Worm (Caenorhabditis elegans): ENCODE results near the gene grl-29.
"Not testable (repeated sequence)": the region's sequence is repeated elsewhere in the genome, so short reads cannot be mapped to it uniquely, and the experiment has no call there.

ce11 chrV:3597052-3597451, 42.0 kb upstream of the grl-29 start, which contains the start of gene srh-212:
- TF ChIP-seq ama-1 (optimal IDR thresholded peaks at IDR 0.05); unc-130 (tag; optimal IDR thresholded peaks at IDR 0.05): not testable (repeated sequence)
